Worm (Caenorhabditis elegans): ENCODE data around the gene gpcp-2.

gpcp-2 gene

ce11 chrII:8037246-8037645 lies 35.9 kb downstream of the gpcp-2 start, which contains the start of gene arp-6:
TSS of gene arp-6 (minus strand) at chrII:8037346.
- no peak for TF ChIP-seq hlh-12 (tag; optimal IDR thresholded peaks at IDR 0.05)
- TF ChIP-seq aptf-3 (GFP tag; IDR thresholded peaks at IDR 0.05): no peak
- no peak for TF ChIP-seq snpc-4 (GFP tag; optimal IDR thresholded peaks at IDR 0.05)
- no peak for TF ChIP-seq snpc-4 (tag; optimal IDR thresholded peaks at IDR 0.05)

- no peak for TF ChIP-seq ekl-4 (GFP tag; IDR thresholded peaks at IDR 0.05)
- TF ChIP-seq mcd-1 (GFP tag; IDR thresholded peaks at IDR 0.05): no peak
- no peak for TF ChIP-seq nfyb-1 (GFP tag; IDR thresholded peaks at IDR 0.05)
- no peak for TF ChIP-seq ztf-25 (GFP tag; IDR thresholded peaks at IDR 0.05)
- TF ChIP-seq ZK185.1 (tag; optimal IDR thresholded peaks at IDR 0.05; ENCODE audit: poor library complexity, severe bottlenecking): no peak
- no peak for TF ChIP-seq Y67H2A.10 (GFP tag; conservative IDR thresholded peaks at IDR 0.05)
- no peak for TF ChIP-seq xnd-1 (tag; optimal IDR thresholded peaks at IDR 0.05)
- no peak for TF ChIP-seq nfya-2 (GFP tag; IDR thresholded peaks at IDR 0.05)
- TF ChIP-seq K12H6.12 (tag; optimal IDR thresholded peaks at IDR 0.05): no peak
Observed at ce11 chrII:8035667-8036066, 37.5 kb downstream of the gpcp-2 start, which contains the start of gene sap-49. TSS of gene sap-49 (minus strand) at chrII:8035767.

ce11 chrII:8034617-8035016 lies 38.6 kb downstream of the gpcp-2 start:
- TF ChIP-seq nfyb-1 (GFP tag; IDR thresholded peaks at IDR 0.05) (no peak), nhr-90 (tag; optimal IDR thresholded peaks at IDR 0.05) (no peak), cebp-2 (GFP tag; IDR thresholded peaks at IDR 0.05) (no peak), F33H1.4 (GFP tag; IDR thresholded peaks at IDR 0.05) (no peak), sea-2 (GFP tag; IDR thresholded peaks at IDR 0.05) (no peak), F55B11.4 (tag; optimal IDR thresholded peaks at IDR 0.05; ENCODE audit: borderline replicate concordance, insufficient read depth) (no peak), sptf-2 (GFP tag; optimal IDR thresholded peaks at IDR 0.05) (no peak), gei-17 (GFP tag; optimal IDR thresholded peaks at IDR 0.05) (no peak), aptf-3 (GFP tag; IDR thresholded peaks at IDR 0.05) (no peak), rpc-1 (optimal IDR thresholded peaks at IDR 0.05) (no peak), rpc-1 (tag; optimal IDR thresholded peaks at IDR 0.05) (no peak), zfh-2 (GFP tag; conservative IDR thresholded peaks at IDR 0.05) (peak; percentile 74), lin-54 (GFP tag; optimal IDR thresholded peaks at IDR 0.05) (no peak), egrh-3 (GFP tag; IDR thresholded peaks at IDR 0.05) (peak; percentile 7; the same call in 1 of the 2 replicates), mes-4 (tag; optimal IDR thresholded peaks at IDR 0.05) (no peak), bed-2 (GFP tag; IDR thresholded peaks at IDR 0.05) (no peak), F49E8.2 (tag; optimal IDR thresholded peaks at IDR 0.05; ENCODE audit: insufficient read depth) (no peak), Y95B8A.8 (GFP tag; IDR thresholded peaks at IDR 0.05) (no peak), T26A5.8 (tag; optimal IDR thresholded peaks at IDR 0.05) (no peak), hmg-20 (GFP tag; IDR thresholded peaks at IDR 0.05) (no peak), hlh-12 (tag; optimal IDR thresholded peaks at IDR 0.05) (no peak), zim-3 (tag; optimal IDR thresholded peaks at IDR 0.05) (peak; percentile 7), ztf-25 (GFP tag; IDR thresholded peaks at IDR 0.05) (no peak)

ce11 chrII:8034008-8034407 lies 39.2 kb downstream of the gpcp-2 start:
- peak; percentile 18 for TF ChIP-seq tbp1 (GFP tag; optimal IDR thresholded peaks at IDR 0.05)
- peak; percentile 18 for TF ChIP-seq lin-54 (GFP tag; optimal IDR thresholded peaks at IDR 0.05)
- no peak for TF ChIP-seq ztf-18 (tag; optimal IDR thresholded peaks at IDR 0.05)
- TF ChIP-seq nhr-80 (tag; optimal IDR thresholded peaks at IDR 0.05): peak; percentile 82
- peak; percentile 30 for TF ChIP-seq atf-7 (tag; optimal IDR thresholded peaks at IDR 0.05)
- TF ChIP-seq nfyb-1 (GFP tag; IDR thresholded peaks at IDR 0.05): no peak
- no peak for TF ChIP-seq cebp-1 (GFP tag; IDR thresholded peaks at IDR 0.05)
- TF ChIP-seq cebp-1 (tag; optimal IDR thresholded peaks at IDR 0.05): peak; percentile 25
- TF ChIP-seq ccch-3 (GFP tag; optimal IDR thresholded peaks at IDR 0.05): no peak
- no peak for TF ChIP-seq pha-4 (tag; optimal IDR thresholded peaks at IDR 0.05)
- TF ChIP-seq F10E7.11 (tag; optimal IDR thresholded peaks at IDR 0.05): no peak
- TF ChIP-seq B0336.3 (GFP tag; IDR thresholded peaks at IDR 0.05): 0 out of 2 replicates have a peak, but pooled peaks have one; percentile 48
- TF ChIP-seq attf-5 (GFP tag; optimal IDR thresholded peaks at IDR 0.05): peak; percentile 49
- TF ChIP-seq hmg-1.2 (GFP tag; IDR thresholded peaks at IDR 0.05): no peak
- TF ChIP-seq lin-40 (tag; optimal IDR thresholded peaks at IDR 0.05): peak; percentile 12
